Worm (Caenorhabditis elegans) whole organism, young adult: Measurements from ENCODE around the gene F32D8.1.

ENCODE experiments used
- B0261.1 ChIP-seq: sonication (generic microtip); optimal IDR thresholded peaks from 2 replicates; lab custom pipeline; 2016; ENCODE audit warnings: mild to moderate bottlenecking, missing genetic modification characterization, moderate library complexity, missing compliant biosample characterization
- B0336.3 ChIP-seq: fragments of 200-800 bp; sonication (Bioruptor generic); IDR thresholded peaks from 2 replicates; pipeline ENCODE4 v1.3.6; 2022; ENCODE audit warnings: missing genetic modification characterization, missing compliant biosample characterization
- F22D6.2 ChIP-seq: sonication (generic microtip); optimal IDR thresholded peaks from 2 replicates; lab custom pipeline; 2016; ENCODE audit warnings: mild to moderate bottlenecking, missing genetic modification characterization, missing compliant biosample characterization
- F23B12.7 ChIP-seq: sonication (generic microtip); optimal IDR thresholded peaks from 2 replicates; lab custom pipeline; 2017; ENCODE audit warnings: missing genetic modification characterization, mild to moderate bottlenecking, missing compliant biosample characterization, antibody characterized with exemption, moderate library complexity; ENCODE audit not compliant: insufficient read depth
- F33H1.4 ChIP-seq: fragments of 200-800 bp; sonication (Bioruptor generic); IDR thresholded peaks from 2 replicates; pipeline ENCODE4 v1.3.6; 2022; ENCODE audit warnings: missing genetic modification reagents, missing genetic modification characterization, missing compliant biosample characterization
- F37B4.10 ChIP-seq: fragments of 200-800 bp; sonication (Bioruptor generic); IDR thresholded peaks from 2 replicates; pipeline ENCODE4 v1.3.6; 2022; ENCODE audit warnings: missing genetic modification characterization, missing compliant biosample characterization
- F39B2.1 ChIP-seq: fragments of 200-800 bp; sonication (Bioruptor generic); IDR thresholded peaks from 2 replicates; pipeline ENCODE4 v1.3.6; 2022; ENCODE audit warnings: missing genetic modification reagents, missing genetic modification characterization, missing compliant biosample characterization
- F49E8.2 ChIP-seq: sonication (generic microtip); optimal IDR thresholded peaks from 3 replicates; lab custom pipeline; 2017; ENCODE audit warnings: missing genetic modification characterization, mild to moderate bottlenecking, missing compliant biosample characterization, antibody characterized with exemption, moderate library complexity; ENCODE audit not compliant: insufficient read depth
- K12H6.12 ChIP-seq: fragments of 200-800 bp; sonication (Bioruptor generic); optimal IDR thresholded peaks from 2 replicates; lab custom pipeline; 2018; ENCODE audit warnings: mild to moderate bottlenecking, missing genetic modification characterization, missing compliant biosample characterization
- T07F8.4 ChIP-seq: sonication (generic microtip); optimal IDR thresholded peaks from 2 replicates; lab custom pipeline; 2016; ENCODE audit warnings: mild to moderate bottlenecking, missing genetic modification characterization, moderate library complexity, missing compliant biosample characterization
- T26A5.8 ChIP-seq: sonication (generic microtip); optimal IDR thresholded peaks from 2 replicates; lab custom pipeline; 2016; ENCODE audit warnings: missing genetic modification characterization, missing compliant biosample characterization
- Y53F4B.3 ChIP-seq: fragments of 200-800 bp; sonication (Bioruptor generic); IDR thresholded peaks from 2 replicates; pipeline ENCODE4 v1.3.6; 2022; ENCODE audit warnings: missing genetic modification reagents, missing genetic modification characterization, missing compliant biosample characterization
- Y79H2A.3 ChIP-seq: fragments of 200-800 bp; sonication (Bioruptor generic); conservative IDR thresholded peaks from 2 replicates; pipeline ENCODE4 v1.3.6; 2022; ENCODE audit warnings: missing genetic modification reagents, missing genetic modification characterization, missing compliant biosample characterization
- aptf-2 ChIP-seq: fragments of 200-800 bp; sonication (Bioruptor generic); conservative IDR thresholded peaks from 2 replicates; pipeline ENCODE4 v1.3.6; 2022; ENCODE audit warnings: missing genetic modification reagents, missing genetic modification characterization, missing compliant biosample characterization
- atf-7 ChIP-seq: sonication (generic microtip); optimal IDR thresholded peaks from 2 replicates; lab custom pipeline; 2017; ENCODE audit warnings: mild to moderate bottlenecking, missing genetic modification characterization, missing compliant biosample characterization
- attf-3 ChIP-seq: fragments of 200-800 bp; sonication (Bioruptor generic); conservative IDR thresholded peaks from 2 replicates; pipeline ENCODE4 v1.3.6; 2022; ENCODE audit warnings: missing genetic modification reagents, missing genetic modification characterization, missing compliant biosample characterization
- attf-5 ChIP-seq: fragments of 200-800 bp; sonication (Bioruptor generic); optimal IDR thresholded peaks from 2 replicates; lab custom pipeline; 2018; ENCODE audit warnings: mild to moderate bottlenecking, missing genetic modification characterization, missing compliant biosample characterization
- bed-2 ChIP-seq: fragments of 200-800 bp; sonication (Bioruptor generic); IDR thresholded peaks from 2 replicates; pipeline ENCODE4 v1.3.6; 2022; ENCODE audit warnings: missing genetic modification reagents, missing genetic modification characterization, missing compliant biosample characterization
- ceh-58 ChIP-seq: fragments of 200-800 bp; sonication (Bioruptor generic); IDR thresholded peaks from 2 replicates; pipeline ENCODE4 v1.3.6; 2022; ENCODE audit warnings: missing genetic modification characterization, missing compliant biosample characterization
- ceh-91 ChIP-seq: fragments of 200-800 bp; sonication (Bioruptor generic); IDR thresholded peaks from 2 replicates; pipeline ENCODE4 v1.3.6; 2022; ENCODE audit warnings: missing genetic modification reagents, missing genetic modification characterization, missing compliant biosample characterization
- efl-1 ChIP-seq: fragments of 150-350 bp; optimal IDR thresholded peaks from 2 replicates; lab custom pipeline; 2014; ENCODE audit warnings: missing biosample characterization, missing genetic modification reagents, missing genetic modification characterization
- ets-4 ChIP-seq: fragments of 200-800 bp; sonication (Bioruptor generic); optimal IDR thresholded peaks from 2 replicates; lab custom pipeline; 2018; ENCODE audit warnings: mild to moderate bottlenecking, missing genetic modification characterization, missing compliant biosample characterization
- gei-17 ChIP-seq: fragments of 200-800 bp; sonication (Bioruptor generic); optimal IDR thresholded peaks from 2 replicates; lab custom pipeline; 2018; ENCODE audit warnings: mild to moderate bottlenecking, missing genetic modification characterization, missing compliant biosample characterization
- him-1 ChIP-seq: sonication (generic microtip); optimal IDR thresholded peaks from 2 replicates; lab custom pipeline; 2016; ENCODE audit warnings: missing genotype, missing genetic modification reagents, missing genetic modification characterization, missing compliant biosample characterization
- hmg-20 ChIP-seq: fragments of 200-800 bp; sonication (Bioruptor generic); IDR thresholded peaks from 2 replicates; pipeline ENCODE4 v1.3.6; 2022; ENCODE audit warnings: missing genetic modification reagents, missing genetic modification characterization, missing compliant biosample characterization
- hrde-1 ChIP-seq: sonication (generic microtip); optimal IDR thresholded peaks from 2 replicates; lab custom pipeline; 2016; ENCODE audit warnings: missing genetic modification characterization, mild to moderate bottlenecking, missing compliant biosample characterization, moderate library complexity, missing genotype, missing genetic modification reagents, borderline replicate concordance
- hsf-1 ChIP-seq: fragments of 200-800 bp; sonication (Bioruptor generic); IDR thresholded peaks from 2 replicates; pipeline ENCODE4 v1.3.6; 2022; ENCODE audit warnings: missing genetic modification reagents, missing genetic modification characterization, missing compliant biosample characterization
- let-607 ChIP-seq, 2 experiments: fragments of 200-800 bp in 1 of 2; sonication (Bioruptor generic) in 1 of 2; sonication (generic microtip) in 1 of 2; optimal IDR thresholded peaks; 2 replicates each; lab custom pipeline; 2016 to 2018; ENCODE audit warnings: mild to moderate bottlenecking in 2 of 2, missing compliant biosample characterization in 2 of 2, missing genetic modification characterization in 2 of 2, moderate library complexity in 2 of 2, missing genotype in 1 of 2
- lir-1 ChIP-seq: fragments of 200-800 bp; sonication (Bioruptor generic); conservative IDR thresholded peaks from 2 replicates; pipeline ENCODE4 v1.3.6; 2022; ENCODE audit warnings: missing genetic modification reagents, missing genetic modification characterization, missing compliant biosample characterization
- lsl-1 ChIP-seq: fragments of 200-800 bp; sonication (Bioruptor generic); optimal IDR thresholded peaks from 2 replicates; lab custom pipeline; 2018; ENCODE audit warnings: mild to moderate bottlenecking, missing genetic modification characterization, moderate library complexity, missing compliant biosample characterization
- madf-10 ChIP-seq: sonication (generic microtip); optimal IDR thresholded peaks from 2 replicates; lab custom pipeline; 2016; ENCODE audit warnings: mild to moderate bottlenecking, missing genetic modification characterization, missing compliant biosample characterization
- madf-6 ChIP-seq: fragments of 200-800 bp; sonication (Bioruptor generic); IDR thresholded peaks from 2 replicates; pipeline ENCODE4 v1.3.6; 2022; ENCODE audit warnings: missing genetic modification reagents, missing genetic modification characterization, missing compliant biosample characterization
- mcd-1 ChIP-seq: fragments of 200-800 bp; sonication (Bioruptor generic); IDR thresholded peaks from 2 replicates; pipeline ENCODE4 v1.3.6; 2022; ENCODE audit warnings: missing genetic modification reagents, missing genetic modification characterization, missing compliant biosample characterization
- mel-28 ChIP-seq: sonication (generic microtip); optimal IDR thresholded peaks from 2 replicates; lab custom pipeline; 2016; ENCODE audit warnings: borderline replicate concordance, mild to moderate bottlenecking, missing genetic modification characterization, missing compliant biosample characterization
- mxl-1 ChIP-seq: sonication (generic microtip); optimal IDR thresholded peaks from 2 replicates; lab custom pipeline; 2016; ENCODE audit warnings: missing genetic modification characterization, missing compliant biosample characterization
- nhr-27 ChIP-seq: fragments of 200-800 bp; sonication (Bioruptor generic); optimal IDR thresholded peaks from 2 replicates; lab custom pipeline; 2018; ENCODE audit warnings: mild to moderate bottlenecking, missing genetic modification characterization, moderate library complexity, missing compliant biosample characterization
- nhr-80 ChIP-seq: sonication (generic microtip); optimal IDR thresholded peaks from 2 replicates; lab custom pipeline; 2016; ENCODE audit warnings: missing genetic modification characterization, missing compliant biosample characterization
- rec-8 ChIP-seq, 2 experiments: sonication (generic microtip); optimal IDR thresholded peaks; 2 replicates each; lab custom pipeline; 2016; ENCODE audit warnings: mild to moderate bottlenecking in 2 of 2, missing genetic modification characterization in 2 of 2, missing genetic modification reagents in 2 of 2, missing genotype in 2 of 2, missing biosample characterization in 1 of 2, missing compliant biosample characterization in 1 of 2, moderate library complexity in 1 of 2
- sea-2 ChIP-seq: fragments of 200-800 bp; sonication (Bioruptor generic); IDR thresholded peaks from 2 replicates; pipeline ENCODE4 v1.3.6; 2022; ENCODE audit warnings: missing genetic modification characterization, missing compliant biosample characterization
- snpc-1.3 ChIP-seq: sonication (generic microtip); optimal IDR thresholded peaks from 2 replicates; lab custom pipeline; 2017; ENCODE audit warnings: missing genetic modification characterization, mild to moderate bottlenecking, missing compliant biosample characterization, antibody characterized with exemption, moderate library complexity, missing genotype, missing genetic modification reagents; ENCODE audit not compliant: insufficient read depth
- tbp1 ChIP-seq: fragments of 200-800 bp; sonication (Bioruptor generic); optimal IDR thresholded peaks from 2 replicates; lab custom pipeline; 2018; ENCODE audit warnings: mild to moderate bottlenecking, missing genetic modification characterization, missing compliant biosample characterization
- tbx-9 ChIP-seq: sonication (generic microtip); optimal IDR thresholded peaks from 2 replicates; lab custom pipeline; 2016; ENCODE audit warnings: borderline replicate concordance, missing genetic modification characterization, inconsistent platforms, missing compliant biosample characterization
- tlf-1 ChIP-seq: fragments of 200-800 bp; sonication (Bioruptor generic); optimal IDR thresholded peaks from 2 replicates; lab custom pipeline; 2018; ENCODE audit warnings: mild to moderate bottlenecking, missing genetic modification characterization, missing compliant biosample characterization
- zim-3 ChIP-seq: sonication (generic microtip); optimal IDR thresholded peaks from 2 replicates; lab custom pipeline; 2017; ENCODE audit warnings: mild to moderate bottlenecking, missing genetic modification characterization, moderate library complexity, missing compliant biosample characterization
- ztf-22 ChIP-seq: fragments of 200-800 bp; sonication (Bioruptor generic); optimal IDR thresholded peaks from 2 replicates; lab custom pipeline; 2018; ENCODE audit warnings: mild to moderate bottlenecking, missing genetic modification characterization, moderate library complexity, missing compliant biosample characterization
- ztf-28 ChIP-seq: fragments of 200-800 bp; sonication (Bioruptor generic); IDR thresholded peaks from 2 replicates; pipeline ENCODE4 v1.3.6; 2022; ENCODE audit warnings: missing genetic modification reagents, missing genetic modification characterization, missing compliant biosample characterization

The F32D8.1 gene

DNA sequence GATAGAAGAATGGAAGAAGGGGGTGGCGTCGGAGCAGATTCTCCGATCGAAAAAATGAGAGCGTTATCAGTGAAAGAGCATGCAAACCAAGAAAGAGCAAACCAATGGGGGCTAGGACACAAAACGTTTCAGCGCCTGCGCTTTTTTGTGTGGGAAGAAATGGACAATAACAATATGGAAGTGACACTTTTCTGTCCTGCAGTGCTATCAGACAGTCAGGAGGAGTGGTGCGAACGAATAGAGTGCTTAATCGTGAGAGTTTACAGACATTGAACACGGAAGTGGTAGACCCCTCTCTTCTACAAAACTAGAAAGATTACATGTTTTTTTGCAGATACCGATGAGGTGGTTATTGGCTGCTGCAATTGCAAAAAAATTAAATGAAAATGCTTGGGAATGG lies 25.3 kb upstream of the F32D8.1 start (continued):
- TF ChIP-seq hmg-20 (GFP tag; lab: Robert Waterston, UW), result no peak
- no peak for TF ChIP-seq madf-6 (GFP tag; lab: Robert Waterston, UW)
- no peak for TF ChIP-seq let-607 (tag; optimal IDR thresholded peaks at IDR 0.05; lab: Kevin White, UChicago)
- TF ChIP-seq mcd-1, result no peak
- no peak for TF ChIP-seq hrde-1 (tag; lab: Kevin White, UChicago)
- TF ChIP-seq T26A5.8 (tag; lab: Kevin White, UChicago), result no peak
- TF ChIP-seq him-1, result no peak
- TF ChIP-seq ceh-91 (GFP tag; lab: Robert Waterston, UW), result no peak
- no peak for TF ChIP-seq nhr-27 (tag; lab: Kevin White, UChicago)
- TF ChIP-seq K12H6.12, result no peak
- TF ChIP-seq aptf-2, result no peak
- no peak for TF ChIP-seq F33H1.4 (GFP tag; lab: Robert Waterston, UW)
- TF ChIP-seq sea-2 (GFP tag; lab: Robert Waterston, UW), result no peak
- no peak for TF ChIP-seq lir-1 (GFP tag; lab: Robert Waterston, UW)
- no peak for TF ChIP-seq F39B2.1 (GFP tag; lab: Robert Waterston, UW)
- TF ChIP-seq F22D6.2, result no peak
- peak; percentile 93 for TF ChIP-seq ets-4 (GFP tag; lab: Kevin White, UChicago)
- no peak for TF ChIP-seq efl-1 (GFP tag; lab: Kevin White, UChicago)
- TF ChIP-seq lsl-1 (GFP tag; lab: Kevin White, UChicago), result no peak
- no peak for TF ChIP-seq snpc-1.3 (tag; lab: Kevin White, UChicago)
- TF ChIP-seq F37B4.10 (GFP tag; lab: Robert Waterston, UW), result no peak
- no peak for TF ChIP-seq ceh-58 (GFP tag; lab: Robert Waterston, UW)
- no peak for TF ChIP-seq attf-5 (GFP tag; lab: Kevin White, UChicago)
- no peak for TF ChIP-seq tlf-1
- no peak for TF ChIP-seq mxl-1
- no peak for TF ChIP-seq bed-2 (GFP tag; lab: Robert Waterston, UW)
- TF ChIP-seq tbp1 (GFP tag; lab: Kevin White, UChicago), result peak; percentile 12
- no peak for TF ChIP-seq F49E8.2 (tag; lab: Kevin White, UChicago)

DNA sequence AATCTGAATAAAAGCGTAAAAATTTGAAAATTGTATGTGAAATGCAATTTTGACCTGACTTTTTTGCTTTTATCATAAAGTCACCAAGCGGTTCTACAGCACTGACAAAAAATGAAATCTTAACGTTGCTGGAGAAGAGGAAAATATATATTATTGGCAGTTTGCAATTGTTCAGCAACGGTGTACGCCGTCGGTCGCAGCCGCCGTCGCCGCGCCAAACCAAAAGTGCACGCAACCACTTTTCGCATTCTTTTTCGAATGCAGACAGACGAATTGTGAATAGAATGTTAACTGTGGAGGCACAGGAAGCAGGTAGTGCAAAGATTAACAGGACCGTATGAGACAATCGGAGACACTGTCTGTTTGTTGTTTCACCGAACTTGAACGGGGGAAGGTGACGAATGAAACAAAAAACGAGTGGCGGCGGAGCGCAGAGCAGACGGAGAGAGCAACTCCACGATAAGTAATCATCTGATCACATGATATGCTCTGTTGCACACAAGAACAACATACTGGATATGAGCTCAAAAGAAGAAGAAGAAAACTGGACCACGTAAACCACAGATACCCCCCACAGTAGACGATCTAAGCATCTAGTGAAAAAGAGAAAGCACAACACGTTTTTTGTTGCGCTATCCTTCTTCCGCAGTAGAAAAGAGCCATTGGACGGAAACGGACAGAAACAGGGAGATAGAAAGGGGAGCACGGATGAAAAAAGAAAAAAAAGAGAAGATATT lies 23.6 kb upstream of the F32D8.1 start:
- TF ChIP-seq mel-28 (tag; lab: Kevin White, UChicago), result no peak
- no peak for TF ChIP-seq B0261.1 (tag; lab: Kevin White, UChicago)
- TF ChIP-seq attf-5 (GFP tag; lab: Kevin White, UChicago), result peak; percentile 12
- TF ChIP-seq Y79H2A.3, result no peak
- no peak for TF ChIP-seq gei-17 (GFP tag; lab: Kevin White, UChicago)
- TF ChIP-seq ztf-28, result no peak
- TF ChIP-seq Y53F4B.3 (GFP tag; lab: Robert Waterston, UW), result no peak
- TF ChIP-seq F23B12.7, result no peak
- no peak for TF ChIP-seq rec-8 (tag; optimal IDR thresholded peaks at IDR 0.05; lab: Kevin White, UChicago)
- TF ChIP-seq bed-2 (GFP tag; lab: Robert Waterston, UW), result no peak
- peak; percentile 3 for TF ChIP-seq T07F8.4 (tag; lab: Kevin White, UChicago)
- TF ChIP-seq tbx-9 (tag; lab: Kevin White, UChicago), result no peak
- TF ChIP-seq ztf-22 (GFP tag; lab: Kevin White, UChicago), result peak; percentile 7
- TF ChIP-seq attf-3 (GFP tag; lab: Robert Waterston, UW), result no peak
- 0 out of 2 replicates have a peak, but pooled peaks have one; percentile 19 for TF ChIP-seq mcd-1
- TF ChIP-seq mxl-1, result no peak
- no peak for TF ChIP-seq ceh-58 (GFP tag; lab: Robert Waterston, UW)
- no peak for TF ChIP-seq zim-3 (tag; lab: Kevin White, UChicago)
- peak; percentile 19; the same call in 1 of the 2 replicates for TF ChIP-seq B0336.3 (GFP tag; lab: Robert Waterston, UW)
- TF ChIP-seq atf-7, result no peak
- TF ChIP-seq madf-10 (tag; lab: Kevin White, UChicago), result peak; percentile 97
- peak; percentile 85 for TF ChIP-seq nhr-80 (tag; lab: Kevin White, UChicago)
- TF ChIP-seq hsf-1, result no peak
